ENCODE assay signal across 1 fruit fly cellular context in genomic region chr2L:10306518-10307260, dm6.
TF ChIP-seq lines count a peak whose summit lies in the region.

Gene CG5390 (minus strand): TSS chr2L:10306594.
Gene CG4968 (plus strand): TSS chr2L:10306922.

TF ChIP-seq in whole organism, embryonic, 481 proteins besides CTCF, POLR2A, EP300 and RAD21 (continued from another document and continues in another):
- TF ChIP-seq CG11560 (tag; IDR thresholded peaks at IDR 0.05; lab: Robert Waterston, UW) (no peak), Eip74EF (GFP tag; optimal IDR thresholded peaks at IDR 0.05; lab: Kevin White, UChicago) (peak in 1 of 2 experiments; percentile 46), CG10431 (GFP tag; optimal IDR thresholded peaks at IDR 0.05; lab: Kevin White, UChicago) (peak; percentile 39), CG10654 (GFP tag; optimal IDR thresholded peaks at IDR 0.05; lab: Kevin White, UChicago) (peak; percentile 58), nmo (GFP tag; optimal IDR thresholded peaks at IDR 0.05; lab: Kevin White, UChicago) (peak; percentile 66), CG16863 (GFP tag; optimal IDR thresholded peaks at IDR 0.05; lab: Kevin White, UChicago) (no peak), bcd (GFP tag; optimal IDR thresholded peaks at IDR 0.05; lab: Kevin White, UChicago) (no peak), toy (GFP tag; IDR thresholded peaks at IDR 0.05; lab: Robert Waterston, UW) (no peak), CG14667 (GFP tag; IDR thresholded peaks at IDR 0.05; lab: Robert Waterston, UW) (0 out of 2 replicates have a peak, but pooled peaks have one; percentile 14), fd3F (GFP tag; optimal IDR thresholded peaks at IDR 0.05; lab: Kevin White, UChicago) (peak; percentile 62), pnt (GFP tag; optimal IDR thresholded peaks at IDR 0.05; lab: Kevin White, UChicago) (no peak), bsh (GFP tag; optimal IDR thresholded peaks at IDR 0.05; lab: Kevin White, UChicago) (peak in 1 of 2 experiments; percentile 74), CG10267 (tag; optimal IDR thresholded peaks at IDR 0.05; lab: Kevin White, UChicago) (peak; percentile 75), MBD-R2 (GFP tag; IDR thresholded peaks at IDR 0.05; lab: Robert Waterston, UW) (peak; percentile 87), CG14441 (GFP tag; IDR thresholded peaks at IDR 0.05; lab: Robert Waterston, UW) (peak; percentile 28; the same call in 1 of the 2 replicates), crol (GFP tag; IDR thresholded peaks at IDR 0.05; lab: Robert Waterston, UW) (no peak), CG18619 (GFP tag; optimal IDR thresholded peaks at IDR 0.05; lab: Kevin White, UChicago) (peak; percentile 38), Hr39 (optimal IDR thresholded peaks at IDR 0.05; lab: Kevin White, UChicago) (no peak), CG5953 (GFP tag; IDR thresholded peaks at IDR 0.05; lab: Robert Waterston, UW) (0 out of 2 replicates have a peak, but pooled peaks have one; percentile 45), CG7987 (GFP tag; optimal IDR thresholded peaks at IDR 0.05; lab: Kevin White, UChicago) (no peak), CG10366 (GFP tag; IDR thresholded peaks at IDR 0.05; lab: Robert Waterston, UW) (peak; percentile 72), CG33557 (GFP tag; optimal IDR thresholded peaks at IDR 0.05; lab: Kevin White, UChicago) (peak; percentile 32), Camta (GFP tag; optimal IDR thresholded peaks at IDR 0.05; lab: Kevin White, UChicago) (no peak), CG17361 (GFP tag; IDR thresholded peaks at IDR 0.05; lab: Robert Waterston, UW) (peak; percentile 62; the same call in 2 of the 3 replicates), CG1792 (GFP tag; optimal IDR thresholded peaks at IDR 0.05; lab: Kevin White, UChicago) (no peak), ase (GFP tag; IDR thresholded peaks at IDR 0.05; lab: Robert Waterston, UW) (peak; percentile 49; the same call in 1 of the 3 replicates), BEAF-32 (GFP tag; optimal IDR thresholded peaks at IDR 0.05; lab: Kevin White, UChicago) (peak; percentile 60), CG8388 (GFP tag; optimal IDR thresholded peaks at IDR 0.05; lab: Kevin White, UChicago) (peak; percentile 64), CG6683 (GFP tag; optimal IDR thresholded peaks at IDR 0.05; lab: Kevin White, UChicago) (peak; percentile 60), CG9817 (tag; optimal IDR thresholded peaks at IDR 0.05; lab: Kevin White, UChicago) (no peak), CG1233 (GFP tag; optimal IDR thresholded peaks at IDR 0.05; lab: Kevin White, UChicago) (peak; percentile 46), CG7372 (GFP tag; IDR thresholded peaks at IDR 0.05; lab: Robert Waterston, UW) (peak; percentile 66), CHES-1-like (GFP tag; optimal IDR thresholded peaks at IDR 0.05; lab: Kevin White, UChicago) (no peak), sima (GFP tag; optimal IDR thresholded peaks at IDR 0.05; lab: Kevin White, UChicago) (no peak), CG17568 (GFP tag; optimal IDR thresholded peaks at IDR 0.05; lab: Kevin White, UChicago) (peak; percentile 57), vfl (GFP tag; optimal IDR thresholded peaks at IDR 0.05; lab: Kevin White, UChicago) (peak; percentile 30), Sox102F (GFP tag; optimal IDR thresholded peaks at IDR 0.05; lab: Kevin White, UChicago) (no peak), pan (optimal IDR thresholded peaks at IDR 0.05; lab: Kevin White, UChicago) (no peak), pan (GFP tag; optimal IDR thresholded peaks at IDR 0.05 in 1 of 2, IDR thresholded peaks at IDR 0.05 in 1 of 2) (peak in 1 of 2 experiments; percentile 73), CG6854 (GFP tag; optimal IDR thresholded peaks at IDR 0.05; lab: Kevin White, UChicago) (no peak), CG5245 (GFP tag; optimal IDR thresholded peaks at IDR 0.05; lab: Kevin White, UChicago) (no peak), tin (GFP tag; optimal IDR thresholded peaks at IDR 0.05; lab: Kevin White, UChicago) (peak; percentile 46), D19B (GFP tag; optimal IDR thresholded peaks at IDR 0.05; lab: Kevin White, UChicago) (peak; percentile 50), MTF-1 (GFP tag; optimal IDR thresholded peaks at IDR 0.05; lab: Kevin White, UChicago; ENCODE audit: borderline replicate concordance) (no peak), Side (GFP tag; optimal IDR thresholded peaks at IDR 0.05; lab: Kevin White, UChicago) (peak; percentile 24), CG15601 (tag; optimal IDR thresholded peaks at IDR 0.05; lab: Kevin White, UChicago) (peak; percentile 87), otp (GFP tag; IDR thresholded peaks at IDR 0.05; lab: Robert Waterston, UW) (peak; percentile 29; the same call in 1 of the 3 replicates), ham (GFP tag; IDR thresholded peaks at IDR 0.05; lab: Robert Waterston, UW) (no peak), CG7271 (tag; optimal IDR thresholded peaks at IDR 0.05; lab: Kevin White, UChicago) (no peak), CG11504 (tag; optimal IDR thresholded peaks at IDR 0.05; lab: Kevin White, UChicago) (no peak), CG6654 (GFP tag; optimal IDR thresholded peaks at IDR 0.05; lab: Kevin White, UChicago) (no peak), sim (GFP tag; IDR thresholded peaks at IDR 0.05; lab: Robert Waterston, UW) (no peak), tup (GFP tag; optimal IDR thresholded peaks at IDR 0.05; lab: Kevin White, UChicago) (peak; percentile 35), pum (GFP tag; optimal IDR thresholded peaks at IDR 0.05; lab: Kevin White, UChicago) (no peak), ro (GFP tag; IDR thresholded peaks at IDR 0.05; lab: Robert Waterston, UW) (no peak), CG1603 (tag; optimal IDR thresholded peaks at IDR 0.05; lab: Kevin White, UChicago) (peak; percentile 71), stc (GFP tag; IDR thresholded peaks at IDR 0.05; lab: Robert Waterston, UW) (peak; percentile 53; the same call in 1 of the 2 replicates), Sox100B (GFP tag; optimal IDR thresholded peaks at IDR 0.05; lab: Kevin White, UChicago) (peak; percentile 65), CG13894 (tag; optimal IDR thresholded peaks at IDR 0.05; lab: Kevin White, UChicago) (peak; percentile 88), wor (GFP tag; IDR thresholded peaks at IDR 0.05; lab: Robert Waterston, UW) (no peak), CG12236 (GFP tag; optimal IDR thresholded peaks at IDR 0.05; lab: Kevin White, UChicago) (no peak), CG11398 (GFP tag; optimal IDR thresholded peaks at IDR 0.05; lab: Kevin White, UChicago) (no peak), pzg (GFP tag; optimal IDR thresholded peaks at IDR 0.05; lab: Kevin White, UChicago) (peak; percentile 69), org-1 (GFP tag; optimal IDR thresholded peaks at IDR 0.05; lab: Kevin White, UChicago) (no peak), gsb (GFP tag; IDR thresholded peaks at IDR 0.05; lab: Robert Waterston, UW) (no peak), disco-r (GFP tag; optimal IDR thresholded peaks at IDR 0.05; lab: Kevin White, UChicago) (peak; percentile 10), gce (GFP tag; IDR thresholded peaks at IDR 0.05; lab: Robert Waterston, UW) (peak; percentile 53; the same call in 1 of the 3 replicates), ara (GFP tag; IDR thresholded peaks at IDR 0.05; lab: Robert Waterston, UW) (no peak), unc-4 (GFP tag; IDR thresholded peaks at IDR 0.05; lab: Robert Waterston, UW; ENCODE audit: partially characterized antibody) (peak; percentile 50), CG8290 (GFP tag; optimal IDR thresholded peaks at IDR 0.05; lab: Kevin White, UChicago) (peak; percentile 66), CG8290 (tag; optimal IDR thresholded peaks at IDR 0.05; lab: Kevin White, UChicago) (no peak), Nf-YA (GFP tag; IDR thresholded peaks at IDR 0.05; lab: Robert Waterston, UW) (peak; percentile 47; the same call in 1 of the 2 replicates), sd (tag; optimal IDR thresholded peaks at IDR 0.05; lab: Kevin White, UChicago) (peak; percentile 71), CG11723 (GFP tag; optimal IDR thresholded peaks at IDR 0.05; lab: Kevin White, UChicago) (peak; percentile 50), B-H2 (GFP tag; optimal IDR thresholded peaks at IDR 0.05; lab: Kevin White, UChicago) (peak; percentile 71), HmgZ (tag; optimal IDR thresholded peaks at IDR 0.05; lab: Kevin White, UChicago) (peak; percentile 68), CG10147 (GFP tag; optimal IDR thresholded peaks at IDR 0.05; lab: Kevin White, UChicago) (peak; percentile 70), ken (GFP tag; IDR thresholded peaks at IDR 0.05; lab: Robert Waterston, UW) (0 out of 3 replicates have a peak, but pooled peaks have one; percentile 54), ttk (GFP tag; IDR thresholded peaks at IDR 0.05; lab: Robert Waterston, UW) (peak; percentile 32; the same call in 1 of the 2 replicates), CG3407 (GFP tag; optimal IDR thresholded peaks at IDR 0.05; lab: Kevin White, UChicago) (peak; percentile 56), Doc3 (GFP tag; IDR thresholded peaks at IDR 0.05; lab: Robert Waterston, UW; ENCODE audit: partially characterized antibody) (no peak), CG42726 (GFP tag; IDR thresholded peaks at IDR 0.05; lab: Robert Waterston, UW; ENCODE audit: partially characterized antibody) (no peak), CG17612 (GFP tag; IDR thresholded peaks at IDR 0.05; lab: Robert Waterston, UW) (no peak), az2 (GFP tag; optimal IDR thresholded peaks at IDR 0.05; lab: Kevin White, UChicago) (peak; percentile 54), cg (GFP tag; optimal IDR thresholded peaks at IDR 0.05; lab: Kevin White, UChicago) (peak; percentile 88), Deaf1 (tag; optimal IDR thresholded peaks at IDR 0.05; lab: Kevin White, UChicago) (no peak), CG17912 (GFP tag; optimal IDR thresholded peaks at IDR 0.05; lab: Kevin White, UChicago) (no peak), zfh1 (GFP tag; IDR thresholded peaks at IDR 0.05; lab: Robert Waterston, UW) (0 out of 3 replicates have a peak, but pooled peaks have one; percentile 48), CG13424 (tag; optimal IDR thresholded peaks at IDR 0.05; lab: Kevin White, UChicago) (peak; percentile 82), ap (GFP tag; IDR thresholded peaks at IDR 0.05; lab: Robert Waterston, UW) (no peak), HLH54F (GFP tag; optimal IDR thresholded peaks at IDR 0.05; lab: Kevin White, UChicago) (peak; percentile 6), CG30020 (tag; optimal IDR thresholded peaks at IDR 0.05; lab: Kevin White, UChicago) (peak; percentile 94), CG8944 (GFP tag; optimal IDR thresholded peaks at IDR 0.05; lab: Kevin White, UChicago) (no peak), Spps (tag; optimal IDR thresholded peaks at IDR 0.05; lab: Kevin White, UChicago) (peak; percentile 44), Rfx (GFP tag; IDR thresholded peaks at IDR 0.05; lab: Robert Waterston, UW) (peak; percentile 72), CG17802 (tag; optimal IDR thresholded peaks at IDR 0.05; lab: Kevin White, UChicago) (peak; percentile 7), fd96Cb (tag; optimal IDR thresholded peaks at IDR 0.05; lab: Kevin White, UChicago) (peak; percentile 50), CG3995 (GFP tag; optimal IDR thresholded peaks at IDR 0.05; lab: Kevin White, UChicago) (peak; percentile 35), CG7786 (GFP tag; optimal IDR thresholded peaks at IDR 0.05; lab: Kevin White, UChicago) (no peak), dysf (GFP tag; IDR thresholded peaks at IDR 0.05; lab: Robert Waterston, UW) (peak; percentile 55; the same call in 1 of the 3 replicates), scrt (GFP tag; optimal IDR thresholded peaks at IDR 0.05; lab: Kevin White, UChicago) (no peak), Hand (GFP tag; optimal IDR thresholded peaks at IDR 0.05; lab: Kevin White, UChicago) (peak; percentile 54), zen2 (GFP tag; IDR thresholded peaks at IDR 0.05; lab: Robert Waterston, UW; ENCODE audit: partially characterized antibody) (no peak; the same call in 2 of the 3 replicates), bab2 (GFP tag; optimal IDR thresholded peaks at IDR 0.05; lab: Kevin White, UChicago) (no peak), CG11696 (GFP tag; IDR thresholded peaks at IDR 0.05; lab: Robert Waterston, UW) (no peak), esg (GFP tag; conservative IDR thresholded peaks at IDR 0.05; lab: Robert Waterston, UW) (peak; percentile 13; the same call in 1 of the 2 replicates), BtbVII (GFP tag; optimal IDR thresholded peaks at IDR 0.05; lab: Kevin White, UChicago) (peak; percentile 76), D19A (tag; optimal IDR thresholded peaks at IDR 0.05; lab: Kevin White, UChicago) (no peak), CG30403 (GFP tag; optimal IDR thresholded peaks at IDR 0.05; lab: Kevin White, UChicago) (peak; percentile 73), ac (GFP tag; optimal IDR thresholded peaks at IDR 0.05; lab: Kevin White, UChicago) (no peak), kni (GFP tag; optimal IDR thresholded peaks at IDR 0.05; lab: Kevin White, UChicago) (no peak), sens (GFP tag; lab: Kevin White, UChicago) (peak; percentile 81), dpn (GFP tag; optimal IDR thresholded peaks at IDR 0.05; lab: Kevin White, UChicago) (peak; percentile 44 to 69), vvl (GFP tag; IDR thresholded peaks at IDR 0.05; lab: Robert Waterston, UW) (peak; percentile 82), CG4730 (GFP tag; IDR thresholded peaks at IDR 0.05; lab: Robert Waterston, UW) (no peak), Sin3A (optimal IDR thresholded peaks at IDR 0.05; lab: Kevin White, UChicago) (no peak), cas (GFP tag; IDR thresholded peaks at IDR 0.05; lab: Robert Waterston, UW) (peak; percentile 59; the same call in 1 of the 2 replicates), luna (GFP tag; optimal IDR thresholded peaks at IDR 0.05; lab: Kevin White, UChicago) (no peak), Blimp-1 (GFP tag; optimal IDR thresholded peaks at IDR 0.05; lab: Kevin White, UChicago) (no peak), jing (GFP tag; optimal IDR thresholded peaks at IDR 0.05; lab: Kevin White, UChicago) (no peak), gcm2 (GFP tag; optimal IDR thresholded peaks at IDR 0.05; lab: Kevin White, UChicago) (peak; percentile 20), CG2116 (GFP tag; optimal IDR thresholded peaks at IDR 0.05; lab: Kevin White, UChicago) (peak; percentile 99), hkb (optimal IDR thresholded peaks at IDR 0.05; lab: Kevin White, UChicago) (no peak), hkb (GFP tag; IDR thresholded peaks at IDR 0.05; lab: Robert Waterston, UW) (peak; percentile 65), rib (GFP tag; IDR thresholded peaks at IDR 0.05; lab: Robert Waterston, UW) (peak; percentile 20; the same call in 1 of the 2 replicates), chif (GFP tag; optimal IDR thresholded peaks at IDR 0.05; lab: Kevin White, UChicago) (no peak), Usf (GFP tag; optimal IDR thresholded peaks at IDR 0.05; lab: Kevin White, UChicago) (no peak), CoRest (tag; optimal IDR thresholded peaks at IDR 0.05; lab: Kevin White, UChicago) (peak; percentile 79), CG14965 (GFP tag; optimal IDR thresholded peaks at IDR 0.05; lab: Kevin White, UChicago; ENCODE audit: borderline replicate concordance) (no peak), E2f2 (GFP tag; IDR thresholded peaks at IDR 0.05; lab: Robert Waterston, UW) (peak; percentile 70), NC2β (GFP tag; optimal IDR thresholded peaks at IDR 0.05; lab: Kevin White, UChicago) (no peak)
